Fruit fly (Drosophila melanogaster): Measurements from ENCODE around the gene NPFR.

The NPFR gene

dm6 chr3R:6210266-6211040 lies 23.3 kb downstream of the NPFR start:
- TF ChIP-seq en (GFP tag; optimal IDR thresholded peaks at IDR 0.05) (no peak), phol (tag; optimal IDR thresholded peaks at IDR 0.05) (peak; percentile 2), CG13775 (GFP tag; optimal IDR thresholded peaks at IDR 0.05) (no peak), repo (GFP tag; optimal IDR thresholded peaks at IDR 0.05) (no peak), sens-2 (GFP tag; IDR thresholded peaks at IDR 0.05) (no peak), CG3065 (GFP tag; optimal IDR thresholded peaks at IDR 0.05) (no peak), CG17359 (tag; optimal IDR thresholded peaks at IDR 0.05) (peak; percentile 16), sd (tag; optimal IDR thresholded peaks at IDR 0.05) (peak; percentile 48), CG1602 (GFP tag; optimal IDR thresholded peaks at IDR 0.05) (no peak), CG10654 (GFP tag; optimal IDR thresholded peaks at IDR 0.05) (no peak), jing (GFP tag; optimal IDR thresholded peaks at IDR 0.05) (no peak), CG7372 (GFP tag; IDR thresholded peaks at IDR 0.05) (no peak), CG15269 (tag; optimal IDR thresholded peaks at IDR 0.05) (no peak), Hsf (GFP tag; optimal IDR thresholded peaks at IDR 0.05) (no peak), CG9727 (GFP tag; optimal IDR thresholded peaks at IDR 0.05) (no peak), Sox102F (GFP tag; optimal IDR thresholded peaks at IDR 0.05) (peak; percentile 53), CG13624 (GFP tag; optimal IDR thresholded peaks at IDR 0.05) (no peak), ro (GFP tag; IDR thresholded peaks at IDR 0.05) (no peak), Dfd (GFP tag; optimal IDR thresholded peaks at IDR 0.05) (no peak), Dbx (GFP tag; IDR thresholded peaks at IDR 0.05) (no peak), gem (tag; optimal IDR thresholded peaks at IDR 0.05) (peak; percentile 24), Atf6 (GFP tag; IDR thresholded peaks at IDR 0.05) (no peak), CG12155 (GFP tag; optimal IDR thresholded peaks at IDR 0.05) (no peak), Neu2 (GFP tag; optimal IDR thresholded peaks at IDR 0.05; ENCODE audit: borderline replicate concordance) (no peak), CTCF (GFP tag; optimal IDR thresholded peaks at IDR 0.05) (peak; percentile 8), gsb-n (tag; optimal IDR thresholded peaks at IDR 0.05) (peak; percentile 51), CG18011 (GFP tag; optimal IDR thresholded peaks at IDR 0.05) (no peak), CG7839 (tag; optimal IDR thresholded peaks at IDR 0.05) (no peak), Scr (GFP tag; IDR thresholded peaks at IDR 0.05; ENCODE audit: partially characterized antibody) (no peak), CG15073 (GFP tag; optimal IDR thresholded peaks at IDR 0.05) (no peak), Chrac-16 (GFP tag; optimal IDR thresholded peaks at IDR 0.05) (no peak), CG9932 (GFP tag; IDR thresholded peaks at IDR 0.05) (no peak), CG32532 (GFP tag; IDR thresholded peaks at IDR 0.05) (no peak), CG33557 (GFP tag; optimal IDR thresholded peaks at IDR 0.05) (no peak), lola (GFP tag; optimal IDR thresholded peaks at IDR 0.05) (no peak), chm (GFP tag; IDR thresholded peaks at IDR 0.05) (no peak), Fer2 (tag; optimal IDR thresholded peaks at IDR 0.05) (no peak), eyg (GFP tag; optimal IDR thresholded peaks at IDR 0.05) (no peak), h (optimal IDR thresholded peaks at IDR 0.05) (no peak), ci (GFP tag; IDR thresholded peaks at IDR 0.05) (no peak), CG12391 (tag; optimal IDR thresholded peaks at IDR 0.05) (no peak), CG17912 (GFP tag; optimal IDR thresholded peaks at IDR 0.05) (no peak), Blimp-1 (GFP tag; optimal IDR thresholded peaks at IDR 0.05) (peak; percentile 66), CG9797 (GFP tag; optimal IDR thresholded peaks at IDR 0.05) (no peak), bcd (GFP tag; optimal IDR thresholded peaks at IDR 0.05) (no peak), fd3F (GFP tag; optimal IDR thresholded peaks at IDR 0.05) (no peak), CG8089 (GFP tag; optimal IDR thresholded peaks at IDR 0.05) (no peak), row (GFP tag; IDR thresholded peaks at IDR 0.05) (0 out of 3 replicates have a peak, but pooled peaks have one; percentile 30), Ssrp (tag; optimal IDR thresholded peaks at IDR 0.05) (no peak), CG7556 (GFP tag; optimal IDR thresholded peaks at IDR 0.05) (no peak), sqz (GFP tag; optimal IDR thresholded peaks at IDR 0.05) (no peak)

Measured in whole organism, embryonic.